Fruit fly (Drosophila melanogaster) whole organism, embryonic: ENCODE measurements around the gene scny.
A peak's percentile ranks its signal among the peaks of the same experiment; 100 is the strongest.

Experiments used
- CG10565 ChIP-seq: fragments of 200-800 bp; sonication (Bioruptor generic); optimal IDR thresholded peaks from 3 replicates; lab custom pipeline; 2016; ENCODE audit warnings: missing biosample characterization, mild to moderate bottlenecking, missing genetic modification characterization
- CG11085 ChIP-seq: fragments of 200-800 bp; sonication (Bioruptor generic); IDR thresholded peaks from 2 replicates; pipeline ENCODE4 v1.3.6; 2022; ENCODE audit warnings: missing biosample characterization, missing genetic modification characterization
- CG12659 ChIP-seq: fragments of 200-800 bp; sonication (Bioruptor generic); optimal IDR thresholded peaks from 3 replicates; lab custom pipeline; 2017; ENCODE audit warnings: mild to moderate bottlenecking, missing biosample characterization, missing genetic modification reagents, missing genetic modification characterization
- CG12769 ChIP-seq: fragments of 200-800 bp; sonication (Bioruptor generic); optimal IDR thresholded peaks from 2 replicates; lab custom pipeline; 2019; ENCODE audit warnings: missing biosample characterization, mild to moderate bottlenecking, missing genetic modification characterization, moderate library complexity
- CG15514 ChIP-seq: fragments of 200-800 bp; sonication (Bioruptor generic); optimal IDR thresholded peaks from 3 replicates; lab custom pipeline; 2017; ENCODE audit warnings: missing biosample characterization, missing genetic modification characterization, mild to moderate bottlenecking, moderate library complexity, missing genetic modification reagents
- CG1603 ChIP-seq: fragments of 200-800 bp; sonication (Bioruptor generic); optimal IDR thresholded peaks from 2 replicates; lab custom pipeline; 2019; ENCODE audit warnings: missing biosample characterization, mild to moderate bottlenecking, missing genetic modification characterization, moderate library complexity
- CG16779 ChIP-seq: fragments of 200-800 bp; sonication (Bioruptor generic); IDR thresholded peaks from 2 replicates; pipeline ENCODE4 v1.3.6; 2022; ENCODE audit warnings: missing biosample characterization, missing genetic modification characterization
- CG17328 ChIP-seq: fragments of 200-800 bp; sonication (Bioruptor generic); IDR thresholded peaks from 2 replicates; pipeline ENCODE4 v1.3.6; 2022; ENCODE audit warnings: missing biosample characterization, missing genetic modification characterization
- CG17359 ChIP-seq: fragments of 200-800 bp; sonication (Bioruptor generic); optimal IDR thresholded peaks from 3 replicates; lab custom pipeline; 2018; ENCODE audit warnings: missing biosample characterization, mild to moderate bottlenecking, missing genetic modification characterization, moderate library complexity
- CG18262 ChIP-seq: fragments of 200-800 bp; optimal IDR thresholded peaks from 3 replicates; lab custom pipeline; 2019; ENCODE audit warnings: missing biosample characterization, mild to moderate bottlenecking, missing genetic modification characterization, moderate library complexity
- CG18619 ChIP-seq: fragments of 200-800 bp; sonication (Bioruptor generic); optimal IDR thresholded peaks from 3 replicates; lab custom pipeline; 2017; ENCODE audit warnings: missing biosample characterization, mild to moderate bottlenecking, missing genetic modification characterization
- CG2678 ChIP-seq: fragments of 200-800 bp; sonication (Bioruptor generic); optimal IDR thresholded peaks from 3 replicates; lab custom pipeline; 2019; ENCODE audit warnings: missing biosample characterization, mild to moderate bottlenecking, missing genetic modification characterization, moderate library complexity
- CG30403 ChIP-seq: fragments of 200-800 bp; sonication (Bioruptor generic); optimal IDR thresholded peaks from 3 replicates; lab custom pipeline; 2016; ENCODE audit warnings: missing biosample characterization, missing genetic modification characterization
- CG32532 ChIP-seq: fragments of 200-800 bp; sonication (Bioruptor generic); IDR thresholded peaks from 2 replicates; pipeline ENCODE4 v1.3.6; 2022; ENCODE audit warnings: missing biosample characterization, missing genetic modification characterization
- CG7556 ChIP-seq: fragments of 200-800 bp; sonication (Bioruptor generic); optimal IDR thresholded peaks from 2 replicates; lab custom pipeline; 2017; ENCODE audit warnings: missing biosample characterization, mild to moderate bottlenecking, missing genetic modification characterization
- CG8290 ChIP-seq, 3 experiments: fragments of 200-800 bp; sonication (Bioruptor generic); optimal IDR thresholded peaks; 2 replicates each; lab custom pipeline; 2016 to 2019; ENCODE audit warnings: missing biosample characterization in 3 of 3, missing genetic modification characterization in 3 of 3, mild to moderate bottlenecking in 2 of 3, moderate library complexity in 1 of 3
- CG9932 ChIP-seq: fragments of 200-800 bp; sonication (Bioruptor generic); IDR thresholded peaks from 2 replicates; pipeline ENCODE4 v1.3.6; 2022; ENCODE audit warnings: missing biosample characterization, missing genetic modification characterization
- Hr51 ChIP-seq, 2 experiments: fragments of 200-800 bp; sonication (Bioruptor generic); optimal IDR thresholded peaks; 2 replicates in 1 of 2; 3 replicates in 1 of 2; lab custom pipeline; 2016 to 2018; ENCODE audit warnings: missing biosample characterization in 2 of 2, missing genetic modification characterization in 2 of 2, mild to moderate bottlenecking in 1 of 2, moderate library complexity in 1 of 2
- Lim3 ChIP-seq: fragments of 200-800 bp; sonication (Bioruptor generic); IDR thresholded peaks from 2 replicates; pipeline ENCODE4 v1.3.6; 2022; ENCODE audit warnings: missing biosample characterization, missing genetic modification characterization
- MBD-R2 ChIP-seq: fragments of 200-800 bp; sonication (Bioruptor generic); IDR thresholded peaks from 2 replicates; pipeline ENCODE4 v1.3.6; 2022; ENCODE audit warnings: missing biosample characterization, missing genetic modification characterization
- Meics ChIP-seq: fragments of 200-800 bp; sonication (Bioruptor generic); optimal IDR thresholded peaks from 2 replicates; lab custom pipeline; 2017; ENCODE audit warnings: missing biosample characterization, mild to moderate bottlenecking, missing genetic modification characterization
- Nf-YC ChIP-seq: fragments of 200-800 bp; optimal IDR thresholded peaks from 3 replicates; lab custom pipeline; 2019; ENCODE audit warnings: missing biosample characterization, mild to moderate bottlenecking, missing genetic modification characterization, moderate library complexity
- NfI ChIP-seq: fragments of 200-800 bp; sonication (Bioruptor generic); optimal IDR thresholded peaks from 3 replicates; lab custom pipeline; 2018; ENCODE audit warnings: missing biosample characterization, mild to moderate bottlenecking, missing genetic modification characterization, moderate library complexity
- Oli ChIP-seq: fragments of 200-800 bp; sonication (Bioruptor generic); optimal IDR thresholded peaks from 2 replicates; lab custom pipeline; 2018; ENCODE audit warnings: missing biosample characterization, mild to moderate bottlenecking, missing genetic modification characterization, moderate library complexity
- PHDP ChIP-seq: fragments of 200-800 bp; sonication (Bioruptor generic); optimal IDR thresholded peaks from 3 replicates; lab custom pipeline; 2018; ENCODE audit warnings: missing biosample characterization, mild to moderate bottlenecking, missing genetic modification characterization, moderate library complexity
- Pdp1 ChIP-seq, 2 experiments: fragments of 200-800 bp; sonication (Bioruptor generic); optimal IDR thresholded peaks; 3 replicates each; lab custom pipeline; 2016; ENCODE audit warnings: missing biosample characterization in 2 of 2, missing genetic modification characterization in 2 of 2, mild to moderate bottlenecking in 1 of 2, moderate library complexity in 1 of 2
- Sox102F ChIP-seq: fragments of 200-800 bp; sonication (Bioruptor generic); optimal IDR thresholded peaks from 2 replicates; lab custom pipeline; 2018; ENCODE audit warnings: missing biosample characterization, mild to moderate bottlenecking, missing genetic modification characterization, moderate library complexity
- Tbp ChIP-seq: fragments of >200 bp; optimal IDR thresholded peaks from 2 replicates; lab custom pipeline; 2018; ENCODE audit warnings: missing biosample characterization, missing genetic modification characterization
- Xbp1 ChIP-seq: fragments of 200-800 bp; sonication (Bioruptor generic); optimal IDR thresholded peaks from 3 replicates; lab custom pipeline; 2016; ENCODE audit warnings: missing biosample characterization, mild to moderate bottlenecking, missing genetic modification characterization
- ab ChIP-seq: fragments of 200-800 bp; sonication (Bioruptor generic); optimal IDR thresholded peaks from 2 replicates; lab custom pipeline; 2016; ENCODE audit warnings: missing biosample characterization, missing genetic modification characterization
- cg ChIP-seq: fragments of 200-800 bp; sonication (Bioruptor generic); optimal IDR thresholded peaks from 3 replicates; lab custom pipeline; 2019; ENCODE audit warnings: missing biosample characterization, mild to moderate bottlenecking, missing genetic modification characterization, moderate library complexity
- dmrt11E ChIP-seq: fragments of 200-800 bp; sonication (Bioruptor generic); optimal IDR thresholded peaks from 3 replicates; lab custom pipeline; 2018; ENCODE audit warnings: missing biosample characterization, mild to moderate bottlenecking, missing genetic modification characterization, moderate library complexity
- fd3F ChIP-seq: fragments of 200-800 bp; sonication (Bioruptor generic); optimal IDR thresholded peaks from 2 replicates; lab custom pipeline; 2018; ENCODE audit warnings: missing biosample characterization, mild to moderate bottlenecking, missing genetic modification characterization, moderate library complexity
- gem ChIP-seq: fragments of 200-800 bp; sonication (Bioruptor generic); optimal IDR thresholded peaks from 2 replicates; lab custom pipeline; 2019; ENCODE audit warnings: missing biosample characterization, mild to moderate bottlenecking, missing genetic modification characterization, moderate library complexity
- lilli ChIP-seq: fragments of 200-800 bp; sonication (Bioruptor generic); optimal IDR thresholded peaks from 3 replicates; lab custom pipeline; 2016; ENCODE audit warnings: missing biosample characterization, missing genetic modification characterization
- lmd ChIP-seq: fragments of 200-800 bp; sonication (Bioruptor generic); IDR thresholded peaks from 2 replicates; pipeline ENCODE4 v1.3.6; 2022; ENCODE audit warnings: missing biosample characterization, missing genetic modification characterization
- nau ChIP-seq: fragments of 200-800 bp; sonication (Bioruptor generic); optimal IDR thresholded peaks from 3 replicates; lab custom pipeline; 2017; ENCODE audit warnings: missing biosample characterization, mild to moderate bottlenecking, missing genetic modification characterization, missing genetic modification reagents
- nmo ChIP-seq: fragments of 200-800 bp; sonication (Bioruptor generic); optimal IDR thresholded peaks from 2 replicates; lab custom pipeline; 2018; ENCODE audit warnings: missing biosample characterization, mild to moderate bottlenecking, missing genetic modification characterization, moderate library complexity
- oc ChIP-seq: fragments of 200-800 bp; sonication (Bioruptor generic); optimal IDR thresholded peaks from 2 replicates; lab custom pipeline; 2018; ENCODE audit warnings: missing biosample characterization, mild to moderate bottlenecking, missing genetic modification characterization, moderate library complexity
- ranshi ChIP-seq: fragments of 200-800 bp; sonication (Bioruptor generic); IDR thresholded peaks from 2 replicates; pipeline ENCODE4 v1.3.6; 2022; ENCODE audit warnings: missing biosample characterization, missing genetic modification characterization
- sens ChIP-seq: fragments of 200-800 bp; sonication (Bioruptor generic); peaks from one replicate; lab custom pipeline; 2016; ENCODE audit warnings: missing biosample characterization, missing genetic modification characterization
- sens-2 ChIP-seq: fragments of 200-800 bp; sonication (Bioruptor generic); IDR thresholded peaks from 2 replicates; pipeline ENCODE4 v1.3.6; 2022; ENCODE audit warnings: missing biosample characterization, missing genetic modification characterization
- so ChIP-seq: fragments of 200-800 bp; sonication (Bioruptor generic); IDR thresholded peaks from 3 replicates; pipeline ENCODE4 v1.3.6; 2022; ENCODE audit warnings: missing biosample characterization, missing genetic modification characterization
- unpg ChIP-seq: fragments of 200-800 bp; sonication (Bioruptor generic); optimal IDR thresholded peaks from 3 replicates; lab custom pipeline; 2018; ENCODE audit warnings: missing biosample characterization, mild to moderate bottlenecking, missing genetic modification characterization, moderate library complexity
- vvl ChIP-seq: fragments of 200-800 bp; sonication (Bioruptor generic); IDR thresholded peaks from 2 replicates; pipeline ENCODE4 v1.3.6; 2022; ENCODE audit warnings: missing biosample characterization, missing genetic modification characterization
- zen2 ChIP-seq: fragments of 200-800 bp; sonication (Bioruptor generic); IDR thresholded peaks from 3 replicates; pipeline ENCODE4 v1.3.6; 2022; ENCODE audit warnings: missing biosample characterization, missing genetic modification characterization; ENCODE audit not compliant: partially characterized antibody
- zf30C ChIP-seq: fragments of 200-800 bp; sonication (Bioruptor generic); optimal IDR thresholded peaks from 3 replicates; lab custom pipeline; 2018; ENCODE audit warnings: missing biosample characterization, mild to moderate bottlenecking, missing genetic modification characterization

Gene scny

dm6 chr3L:5819310-5819709 lies 50.5 kb downstream of the scny start (continued):
- TF ChIP-seq CG12769 (tag; lab: Kevin White, UChicago) (peak; percentile 8), CG30403 (GFP tag; lab: Kevin White, UChicago) (peak; percentile 40), CG18262 (tag; lab: Kevin White, UChicago) (peak; percentile 16), CG7556 (GFP tag; lab: Kevin White, UChicago) (peak; percentile 9), PHDP (tag; lab: Kevin White, UChicago) (peak; percentile 44), nau (GFP tag; lab: Kevin White, UChicago) (no peak), ranshi (GFP tag; lab: Robert Waterston, UW) (peak; percentile 14; the same call in 1 of the 2 replicates), Nf-YC (tag; lab: Kevin White, UChicago) (no peak), CG11085 (GFP tag; lab: Robert Waterston, UW) (0 out of 2 replicates have a peak, but pooled peaks have one; percentile 27), Pdp1 (GFP tag; optimal IDR thresholded peaks at IDR 0.05; lab: Kevin White, UChicago) (peak; percentile 9 to 41), CG16779 (GFP tag; lab: Robert Waterston, UW) (0 out of 2 replicates have a peak, but pooled peaks have one; percentile 9), CG32532 (GFP tag; lab: Robert Waterston, UW) (peak; percentile 62; the same call in 1 of the 2 replicates), Sox102F (peak; percentile 59), cg (no peak), fd3F (GFP tag; lab: Kevin White, UChicago) (peak; percentile 33), dmrt11E (tag; lab: Kevin White, UChicago) (peak; percentile 10), Oli (tag; lab: Kevin White, UChicago) (peak; percentile 31), CG17359 (tag; lab: Kevin White, UChicago) (peak; percentile 20)

- TF ChIP-seq NfI (GFP tag; lab: Kevin White, UChicago), result no peak
- no peak for TF ChIP-seq oc (tag; lab: Kevin White, UChicago)
- peak; percentile 30; the same call in 1 of the 2 replicates for TF ChIP-seq CG9932 (GFP tag; lab: Robert Waterston, UW)
- TF ChIP-seq Oli (tag; lab: Kevin White, UChicago), result peak; percentile 29
- TF ChIP-seq sens-2 (GFP tag; lab: Robert Waterston, UW), result no peak
- TF ChIP-seq CG15514 (GFP tag; lab: Kevin White, UChicago), result peak; percentile 18
- peak in 1 of 2 experiments; percentile 14 for TF ChIP-seq Pdp1 (GFP tag; optimal IDR thresholded peaks at IDR 0.05; lab: Kevin White, UChicago)
- TF ChIP-seq CG1603 (tag; lab: Kevin White, UChicago), result peak; percentile 38
- TF ChIP-seq gem (tag; lab: Kevin White, UChicago), result peak; percentile 45
- TF ChIP-seq zen2 (GFP tag; lab: Robert Waterston, UW), result no peak
- peak; percentile 28 for TF ChIP-seq Xbp1 (GFP tag; lab: Kevin White, UChicago)
- TF ChIP-seq so (GFP tag; lab: Robert Waterston, UW), result peak; percentile 23; the same call in 1 of the 3 replicates
- peak in 1 of 2 experiments; percentile 38 for TF ChIP-seq Hr51 (GFP tag; optimal IDR thresholded peaks at IDR 0.05; lab: Kevin White, UChicago)
- TF ChIP-seq PHDP (tag; lab: Kevin White, UChicago), result peak; percentile 19
- TF ChIP-seq CG12659 (GFP tag; lab: Kevin White, UChicago), result peak; percentile 3
- TF ChIP-seq CG17328 (GFP tag; lab: Robert Waterston, UW), result peak; percentile 25; the same call in 1 of the 2 replicates
- TF ChIP-seq Lim3 (GFP tag; lab: Robert Waterston, UW), result no peak
- peak; percentile 3 for TF ChIP-seq zf30C (GFP tag; lab: Kevin White, UChicago)
- no peak for TF ChIP-seq Tbp (GFP tag; lab: Kevin White, UChicago)
- TF ChIP-seq CG10565 (GFP tag; lab: Kevin White, UChicago), result no peak
- TF ChIP-seq Meics (GFP tag; lab: Kevin White, UChicago), result peak; percentile 3
- TF ChIP-seq lmd (GFP tag; lab: Robert Waterston, UW), result no peak
- peak; percentile 30 for TF ChIP-seq CG2678 (tag; lab: Kevin White, UChicago)
- no peak for TF ChIP-seq CG8290 (GFP tag; optimal IDR thresholded peaks at IDR 0.05; lab: Kevin White, UChicago)
- TF ChIP-seq CG8290 (tag; optimal IDR thresholded peaks at IDR 0.05; lab: Kevin White, UChicago), result peak in 1 of 2 experiments; percentile 40
- TF ChIP-seq lilli (GFP tag; lab: Kevin White, UChicago), result peak; percentile 7
- peak; percentile 10 for TF ChIP-seq nmo (GFP tag; lab: Kevin White, UChicago)
- TF ChIP-seq CG18619 (GFP tag; lab: Kevin White, UChicago), result no peak
- peak; percentile 82 for TF ChIP-seq sens
- peak; percentile 27; the same call in 1 of the 2 replicates for TF ChIP-seq vvl (GFP tag; lab: Robert Waterston, UW)
- TF ChIP-seq dmrt11E (tag; lab: Kevin White, UChicago), result peak; percentile 7
- TF ChIP-seq ab (GFP tag; lab: Kevin White, UChicago), result no peak
- peak; percentile 7 for TF ChIP-seq unpg
- no peak for TF ChIP-seq MBD-R2 (GFP tag; lab: Robert Waterston, UW)
- peak; percentile 17 for TF ChIP-seq CG17359 (tag; lab: Kevin White, UChicago)
These were observed 51.2 kb downstream of the scny start for dm6 chr3L:5820039-5820438.
